Worm (Caenorhabditis elegans) whole organism, L3 larva: ENCODE measurements around the gene str-41.
"Not testable (repeated sequence)": the region's sequence is repeated elsewhere in the genome, so short reads cannot be mapped to it uniquely, and the experiment has no call there.

Experiments used
- R02D3.7 ChIP-seq: fragments of 150-350 bp; optimal IDR thresholded peaks from 2 replicates; lab custom pipeline; 2014; ENCODE audit warnings: missing biosample characterization, missing genetic modification characterization
- ZK546.5 ChIP-seq: sonication (generic microtip); optimal IDR thresholded peaks from 2 replicates; lab custom pipeline; 2017; ENCODE audit warnings: missing biosample characterization, missing genetic modification characterization
- ama-1 ChIP-seq: fragments of 150-350 bp; optimal IDR thresholded peaks from 2 replicates; lab custom pipeline; 2018
- ceh-16 ChIP-seq: sonication (generic microtip); optimal IDR thresholded peaks from 2 replicates; lab custom pipeline; 2017; ENCODE audit warnings: missing biosample characterization, missing genetic modification characterization
- ceh-28 ChIP-seq: fragments of 150-350 bp; optimal IDR thresholded peaks from 2 replicates; lab custom pipeline; 2014; ENCODE audit warnings: missing biosample characterization, missing genetic modification reagents, missing genetic modification characterization
- ceh-9 ChIP-seq: sonication (generic microtip); optimal IDR thresholded peaks from 2 replicates; lab custom pipeline; 2018; ENCODE audit warnings: missing biosample characterization, missing genetic modification characterization
- daf-12 ChIP-seq: fragments of 150-350 bp; optimal IDR thresholded peaks from 2 replicates; lab custom pipeline; 2014; ENCODE audit warnings: missing biosample characterization, missing genetic modification reagents, missing genetic modification characterization
- egl-27 ChIP-seq: sonication (generic microtip); optimal IDR thresholded peaks from 4 replicates; lab custom pipeline; 2017; ENCODE audit warnings: missing biosample characterization, missing genetic modification reagents, missing genetic modification characterization
- elt-1 ChIP-seq: fragments of 150-350 bp; optimal IDR thresholded peaks from 2 replicates; lab custom pipeline; 2014; ENCODE audit warnings: missing biosample characterization, missing genetic modification characterization
- elt-2 ChIP-seq: sonication (generic microtip); optimal IDR thresholded peaks from 2 replicates; lab custom pipeline; 2016; ENCODE audit warnings: missing genetic modification reagents, mild to moderate bottlenecking, missing genetic modification characterization, missing compliant biosample characterization
- eor-1 ChIP-seq, 2 experiments: fragments of 150-350 bp; optimal IDR thresholded peaks; 2 replicates each; lab custom pipeline; 2014 to 2018; ENCODE audit warnings: missing biosample characterization in 2 of 2, missing genetic modification characterization in 2 of 2
- fkh-2 ChIP-seq: fragments of 150-350 bp; optimal IDR thresholded peaks from 2 replicates; lab custom pipeline; 2014; ENCODE audit warnings: missing biosample characterization, missing genetic modification reagents, missing genetic modification characterization
- fos-1 ChIP-seq: fragments of 150-350 bp; optimal IDR thresholded peaks from 2 replicates; lab custom pipeline; 2014; ENCODE audit warnings: missing biosample characterization, missing genetic modification characterization
- hmg-11 ChIP-seq: sonication (generic microtip); optimal IDR thresholded peaks from 2 replicates; lab custom pipeline; 2016; ENCODE audit warnings: missing genetic modification characterization, missing compliant biosample characterization
- mdl-1 ChIP-seq: fragments of 150-350 bp; optimal IDR thresholded peaks from 2 replicates; lab custom pipeline; 2014; ENCODE audit warnings: missing biosample characterization, missing genetic modification characterization
- mml-1 ChIP-seq: fragments of 150-350 bp; sonication (generic microtip); optimal IDR thresholded peaks from 3 replicates; lab custom pipeline; 2014; ENCODE audit warnings: missing biosample characterization, missing genetic modification characterization
- nhr-11 ChIP-seq: fragments of 150-350 bp; optimal IDR thresholded peaks from 2 replicates; lab custom pipeline; 2014; ENCODE audit warnings: missing biosample characterization, missing genetic modification characterization
- nhr-12 ChIP-seq: fragments of 150-350 bp; optimal IDR thresholded peaks from 2 replicates; lab custom pipeline; 2014; ENCODE audit warnings: missing biosample characterization, missing genetic modification characterization
- nhr-23 ChIP-seq: fragments of 150-350 bp; optimal IDR thresholded peaks from 2 replicates; lab custom pipeline; 2014; ENCODE audit warnings: missing biosample characterization, missing genetic modification reagents, missing genetic modification characterization
- nhr-237 ChIP-seq: fragments of 150-350 bp; optimal IDR thresholded peaks from 2 replicates; lab custom pipeline; 2014; ENCODE audit warnings: missing biosample characterization, missing genetic modification characterization
- nhr-25 ChIP-seq: sonication (generic microtip); optimal IDR thresholded peaks from 2 replicates; lab custom pipeline; 2017; ENCODE audit warnings: missing biosample characterization, missing genetic modification characterization
- nhr-28 ChIP-seq: fragments of 150-350 bp; optimal IDR thresholded peaks from 2 replicates; lab custom pipeline; 2014; ENCODE audit warnings: missing biosample characterization, missing genetic modification characterization
- nhr-67 ChIP-seq: fragments of 150-350 bp; optimal IDR thresholded peaks from 2 replicates; lab custom pipeline; 2014; ENCODE audit warnings: missing biosample characterization, missing genetic modification characterization
- nhr-77 ChIP-seq: fragments of 150-350 bp; optimal IDR thresholded peaks from 2 replicates; lab custom pipeline; 2014; ENCODE audit warnings: missing biosample characterization, missing genetic modification characterization
- pha-4 ChIP-seq: fragments of 150-350 bp; optimal IDR thresholded peaks from 2 replicates; lab custom pipeline; 2014; ENCODE audit warnings: missing biosample characterization, missing genetic modification reagents, missing genetic modification characterization
- pqm-1 ChIP-seq: fragments of 150-350 bp; optimal IDR thresholded peaks from 2 replicates; lab custom pipeline; 2017; ENCODE audit warnings: missing biosample characterization, missing genetic modification characterization, inconsistent platforms
- sea-2 ChIP-seq: fragments of 150-350 bp; sonication (generic microtip); optimal IDR thresholded peaks from 4 replicates; lab custom pipeline; 2014; ENCODE audit warnings: missing biosample characterization, missing genetic modification reagents, missing genetic modification characterization
- skn-1 ChIP-seq: fragments of 150-350 bp; optimal IDR thresholded peaks from 2 replicates; lab custom pipeline; 2014; ENCODE audit warnings: missing biosample characterization, missing genetic modification characterization
- tbx-2 ChIP-seq: sonication (generic microtip); optimal IDR thresholded peaks from 2 replicates; lab custom pipeline; 2016; ENCODE audit warnings: mild to moderate bottlenecking, missing genetic modification characterization, missing compliant biosample characterization
- unc-39 ChIP-seq: sonication (generic microtip); optimal IDR thresholded peaks from 4 replicates; lab custom pipeline; 2017; ENCODE audit warnings: missing biosample characterization, missing genetic modification characterization
- zag-1 ChIP-seq: fragments of 150-350 bp; optimal IDR thresholded peaks from 2 replicates; lab custom pipeline; 2014; ENCODE audit warnings: missing biosample characterization, missing genetic modification characterization
- ztf-11 ChIP-seq: fragments of 150-350 bp; optimal IDR thresholded peaks from 2 replicates; lab custom pipeline; 2014; ENCODE audit warnings: missing biosample characterization, missing genetic modification characterization
- ztf-4 ChIP-seq: fragments of 150-350 bp; optimal IDR thresholded peaks from 2 replicates; lab custom pipeline; 2014; ENCODE audit warnings: missing biosample characterization, missing genetic modification characterization

str-41 gene

ce11 chrV:7437985-7438384 lies 26.2 kb downstream of the str-41 start, which contains the start of gene F25E5.16:
TSS of gene F25E5.16 (plus strand) at chrV:7438285.
- no peak for TF ChIP-seq tbx-2 (tag; lab: Kevin White, UChicago)
- TF ChIP-seq, all 47 proteins: peak for 0

ce11 chrV:7439807-7440206 lies 28.0 kb downstream of the str-41 start, which contains the start of gene try-13:
TSS of gene try-13 (plus strand) at chrV:7440107.
- no peak for TF ChIP-seq daf-12 (tag; lab: Kevin White, UChicago)
- TF ChIP-seq elt-1, result no peak
- no peak for TF ChIP-seq sea-2 (GFP tag; lab: Kevin White, UChicago)
- no peak for TF ChIP-seq nhr-23 (tag; lab: Kevin White, UChicago)
- no peak for TF ChIP-seq nhr-28
- TF ChIP-seq fkh-2 (tag; lab: Kevin White, UChicago), result no peak
- no peak for TF ChIP-seq nhr-12 (tag; lab: Kevin White, UChicago)
- no peak for TF ChIP-seq nhr-11 (tag; lab: Kevin White, UChicago)

- TF ChIP-seq nhr-11, skn-1, ceh-28 (tag; lab: Kevin White, UChicago): not testable (repeated sequence)
Measured at ce11 chrV:7444331-7444730, 32.5 kb downstream of the str-41 start, which contains the start of gene nhr-141. TSS of gene nhr-141 (plus strand) at chrV:7444661.

ce11 chrV:7446965-7447364 lies 35.2 kb downstream of the str-41 start, which contains the start of gene F25E5.5:
TSS of gene F25E5.5 (plus strand) at chrV:7447265.
- no peak for TF ChIP-seq mml-1 (tag; lab: Kevin White, UChicago)
- TF ChIP-seq nhr-23 (tag; lab: Kevin White, UChicago), result no peak
- no peak for TF ChIP-seq nhr-25 (tag; lab: Kevin White, UChicago)
- TF ChIP-seq hmg-11 (tag; lab: Kevin White, UChicago), result no peak
- TF ChIP-seq skn-1 (tag; lab: Kevin White, UChicago), result no peak
- TF ChIP-seq nhr-237 (tag; lab: Kevin White, UChicago), result no peak
- TF ChIP-seq nhr-67 (tag; lab: Kevin White, UChicago), result no peak
- TF ChIP-seq daf-12 (tag; lab: Kevin White, UChicago), result no peak
- TF ChIP-seq sea-2 (GFP tag; lab: Kevin White, UChicago), result no peak
- TF ChIP-seq zag-1, result no peak
- TF ChIP-seq ZK546.5 (tag; lab: Kevin White, UChicago), result no peak
- no peak for TF ChIP-seq fkh-2 (tag; lab: Kevin White, UChicago)
- TF ChIP-seq R02D3.7 (tag; lab: Kevin White, UChicago), result no peak
- no peak for TF ChIP-seq elt-2 (tag; lab: Kevin White, UChicago)
- TF ChIP-seq ztf-4 (tag; lab: Kevin White, UChicago), result no peak
- no peak for TF ChIP-seq ceh-16 (tag; lab: Kevin White, UChicago)
- no peak for TF ChIP-seq unc-39
- TF ChIP-seq pqm-1 (tag; lab: Kevin White, UChicago), result no peak
- no peak for TF ChIP-seq eor-1 (tag; optimal IDR thresholded peaks at IDR 0.05; lab: Kevin White, UChicago)
- no peak for TF ChIP-seq ceh-9 (tag; lab: Kevin White, UChicago)

ce11 chrV:7449303-7449827 lies 37.6 kb downstream of the str-41 start, which contains the start of gene try-12:
TSS of gene try-12 (plus strand) at chrV:7449353.
- TF ChIP-seq sea-2 (GFP tag; lab: Kevin White, UChicago), result no peak
- TF ChIP-seq egl-27, result no peak
- TF ChIP-seq ztf-4 (tag; lab: Kevin White, UChicago), result no peak
- TF ChIP-seq ZK546.5 (tag; lab: Kevin White, UChicago), result no peak
- no peak for TF ChIP-seq mdl-1 (tag; lab: Kevin White, UChicago)
- no peak for TF ChIP-seq ama-1 (lab: Kevin White, UChicago)
- no peak for TF ChIP-seq fos-1
- no peak for TF ChIP-seq pha-4
- TF ChIP-seq eor-1 (tag; optimal IDR thresholded peaks at IDR 0.05; lab: Kevin White, UChicago), result no peak
- no peak for TF ChIP-seq nhr-23 (tag; lab: Kevin White, UChicago)
- TF ChIP-seq ztf-11 (tag; lab: Kevin White, UChicago), result no peak
- no peak for TF ChIP-seq ceh-9 (tag; lab: Kevin White, UChicago)
- no peak for TF ChIP-seq elt-1
- TF ChIP-seq nhr-77 (tag; lab: Kevin White, UChicago), result no peak
